Fruit fly (Drosophila melanogaster): Measurements from ENCODE around the gene NTPase.

dm6 chr2L:2904316-2905050, 18.8 kb upstream of the NTPase start:
- TF ChIP-seq CTCF (optimal IDR thresholded peaks at IDR 0.05) (no peak), CG8478 (optimal IDR thresholded peaks at IDR 0.05) (no peak)

Measured in S2 (cell line).